Worm (Caenorhabditis elegans): ENCODE measurements around the gene C35C5.9.
A peak's percentile ranks its signal among the peaks of the same experiment; 100 is the strongest.

Gene C35C5.9

DNA sequence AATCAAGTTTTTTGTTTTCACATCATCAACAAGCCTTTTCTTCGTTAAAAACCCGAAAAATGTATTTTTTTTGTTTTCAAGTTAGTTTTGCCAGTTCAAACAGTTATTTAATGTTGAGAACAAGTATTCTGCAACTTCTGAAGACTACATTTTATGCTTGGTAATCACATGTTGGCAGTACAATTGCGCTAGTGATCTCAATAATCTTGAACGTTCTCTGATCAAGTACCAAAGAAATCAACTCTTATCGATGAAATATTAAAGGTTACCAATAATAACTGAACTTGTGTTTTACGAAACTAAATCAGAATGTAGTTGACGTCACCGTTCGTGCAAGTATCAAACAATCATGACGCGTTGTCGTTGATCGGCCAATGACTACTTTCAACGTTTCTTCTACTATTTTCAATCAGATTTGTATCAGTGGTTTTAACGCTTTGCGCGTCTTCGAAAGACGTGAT is 2.8 kb upstream of the C35C5.9 start, which contains the start of gene C35C5.8:
Gene C35C5.8, plus strand, starts transcription at position 51 of the 461 bp plus-strand sequence.
- TF ChIP-seq zip-5 (tag; optimal IDR thresholded peaks at IDR 0.05) (no peak), pha-2 (tag; optimal IDR thresholded peaks at IDR 0.05) (no peak)

DNA sequence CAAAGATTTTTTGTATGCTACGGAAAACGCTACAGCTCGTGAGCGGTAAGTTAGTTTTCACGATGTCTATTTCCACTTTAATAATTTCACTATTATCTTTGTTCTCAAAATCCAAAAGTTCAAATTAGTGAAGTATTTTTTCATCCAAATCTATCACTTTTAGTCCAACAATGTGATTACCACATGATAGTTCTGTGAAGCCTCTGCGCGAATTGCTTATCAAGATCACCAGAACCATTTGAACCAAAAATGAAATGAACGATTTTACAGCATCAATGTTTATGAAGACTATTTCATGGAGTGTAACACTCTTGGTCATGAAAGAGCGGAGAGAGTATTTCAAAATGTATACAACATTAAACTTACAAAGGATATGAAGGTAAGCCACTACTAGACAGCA is 1.9 kb upstream of the C35C5.9 start:
- no peak for TF ChIP-seq sdc-2 (tag; optimal IDR thresholded peaks at IDR 0.05)
- no peak for TF ChIP-seq elt-4 (tag; optimal IDR thresholded peaks at IDR 0.05)
- no peak for TF ChIP-seq ceh-14 (tag; optimal IDR thresholded peaks at IDR 0.05)
- no peak for TF ChIP-seq pag-3 (tag; optimal IDR thresholded peaks at IDR 0.05; ENCODE audit: borderline replicate concordance)
- no peak for TF ChIP-seq dmd-4 (tag; optimal IDR thresholded peaks at IDR 0.05; ENCODE audit: borderline replicate concordance)
- TF ChIP-seq ttx-3 (tag; optimal IDR thresholded peaks at IDR 0.05), result no peak
- no peak for TF ChIP-seq tbx-7 (tag; optimal IDR thresholded peaks at IDR 0.05)
- no peak for TF ChIP-seq sox-4 (tag; optimal IDR thresholded peaks at IDR 0.05)
- no peak for TF ChIP-seq K02D7.2 (tag; optimal IDR thresholded peaks at IDR 0.05)
- TF ChIP-seq ceh-48 (tag; optimal IDR thresholded peaks at IDR 0.05), result no peak
- TF ChIP-seq ceh-30 (tag; optimal IDR thresholded peaks at IDR 0.05), result no peak
- no peak for TF ChIP-seq dve-1 (tag; optimal IDR thresholded peaks at IDR 0.05)
- TF ChIP-seq hlh-6 (tag; optimal IDR thresholded peaks at IDR 0.05), result no peak
- TF ChIP-seq ceh-19 (GFP tag; optimal IDR thresholded peaks at IDR 0.05), result no peak
- no peak for TF ChIP-seq elt-2 (tag; optimal IDR thresholded peaks at IDR 0.05)
- TF ChIP-seq pat-9 (tag; optimal IDR thresholded peaks at IDR 0.05), result no peak
- TF ChIP-seq ets-4 (tag; optimal IDR thresholded peaks at IDR 0.05), result no peak

DNA sequence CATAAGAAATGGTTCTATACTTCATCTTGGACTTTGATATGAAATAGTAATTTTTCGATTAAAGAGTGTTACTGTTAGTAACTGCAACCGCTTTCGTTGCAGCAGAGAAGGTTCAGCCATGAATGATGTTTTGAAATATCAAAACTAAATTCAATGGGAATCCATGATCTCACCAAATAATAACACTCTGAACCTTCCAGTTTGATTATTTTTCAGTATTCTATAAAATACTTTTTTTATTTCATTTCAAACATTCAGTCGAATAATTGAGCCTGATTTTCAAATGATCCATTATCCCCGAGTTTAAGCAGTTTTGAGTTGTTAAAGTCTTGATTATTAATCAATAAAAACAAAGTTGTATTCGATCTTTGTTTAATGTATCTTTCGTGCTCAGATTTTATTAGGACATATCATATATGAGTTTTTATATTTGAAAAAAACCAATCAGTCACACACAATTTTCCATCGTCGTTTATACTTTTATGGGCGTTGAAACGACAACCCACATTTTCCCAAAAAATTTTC is 934 bp downstream of the C35C5.9 start, which contains the start of gene gcp-2.2:
Gene gcp-2.2, plus strand, starts transcription at position 475 of the 525 bp plus-strand sequence.
- TF ChIP-seq tbx-2 (tag; optimal IDR thresholded peaks at IDR 0.05) (no peak), hlh-13 (GFP tag; optimal IDR thresholded peaks at IDR 0.05) (no peak), sdc-2 (tag; optimal IDR thresholded peaks at IDR 0.05) (no peak)

DNA sequence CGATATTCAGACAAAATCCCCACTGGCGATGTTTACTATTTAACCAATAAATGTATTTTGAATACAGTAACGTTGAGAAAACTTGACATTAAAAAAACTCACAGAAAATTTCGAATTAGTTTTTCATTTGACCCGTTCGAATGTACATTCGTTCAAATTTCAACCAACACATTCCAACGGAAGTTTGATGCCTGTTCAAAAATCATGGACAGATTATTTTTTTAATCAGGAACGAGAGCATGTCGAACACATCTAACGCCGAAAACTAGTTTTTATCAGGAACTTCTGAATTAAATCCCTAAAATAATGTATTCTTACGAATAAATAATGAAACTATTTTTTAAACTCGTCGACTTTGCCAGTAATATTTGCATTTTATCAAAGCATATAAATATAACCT is 5.3 kb downstream of the C35C5.9 start:
- TF ChIP-seq pros-1 (tag; optimal IDR thresholded peaks at IDR 0.05) (no peak), ceh-22 (tag; optimal IDR thresholded peaks at IDR 0.05) (no peak), zip-5 (tag; optimal IDR thresholded peaks at IDR 0.05) (no peak), gmeb-2 (tag; optimal IDR thresholded peaks at IDR 0.05) (no peak), tbx-2 (tag; optimal IDR thresholded peaks at IDR 0.05) (no peak), unc-86 (tag; optimal IDR thresholded peaks at IDR 0.05) (no peak), T23F11.4 (GFP tag; optimal IDR thresholded peaks at IDR 0.05) (no peak), C38D4.7 (GFP tag; optimal IDR thresholded peaks at IDR 0.05) (no peak), ceh-6 (GFP tag; optimal IDR thresholded peaks at IDR 0.05) (no peak)

DNA sequence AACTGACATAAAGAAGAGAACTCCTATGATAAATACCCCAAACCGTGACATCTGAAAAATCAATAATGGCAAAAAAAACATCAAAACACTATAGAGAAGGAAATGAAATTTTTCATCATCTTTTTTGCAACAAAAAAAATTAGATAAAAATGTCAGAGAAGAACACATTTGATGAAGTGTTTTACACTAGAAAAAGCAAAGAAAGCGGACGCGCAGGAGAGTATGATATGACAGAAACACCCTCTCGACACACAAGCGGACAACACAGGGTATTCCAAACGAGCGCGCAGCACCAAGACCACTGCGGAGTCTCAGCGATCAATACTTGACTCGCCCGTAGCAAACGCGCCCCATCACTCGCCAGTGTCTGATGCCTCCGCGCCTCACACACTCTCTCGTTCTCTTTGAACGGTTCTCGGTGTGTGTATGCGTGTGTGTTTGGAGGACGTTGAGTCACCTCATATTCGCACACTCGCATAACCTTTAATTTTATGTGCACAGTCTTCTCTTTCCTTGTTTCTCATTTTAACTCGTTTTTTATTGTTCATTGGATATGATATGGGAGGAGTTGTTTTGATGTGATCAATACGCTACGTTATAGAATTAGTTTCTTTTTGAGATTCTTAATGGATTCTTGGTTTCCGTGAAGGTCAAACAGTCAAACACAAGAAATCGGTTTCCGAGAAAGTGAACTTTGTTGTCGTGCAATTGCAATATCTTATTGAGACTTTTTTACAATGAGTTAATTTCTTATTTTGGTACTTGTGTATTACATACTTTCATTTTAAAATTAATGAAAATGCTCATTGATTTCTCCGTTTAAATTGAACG is 10.3 kb downstream of the C35C5.9 start, which contains the start of gene selt-1.1:
Gene selt-1.1, minus strand, starts transcription at position 51 of the 831 bp plus-strand sequence.
- TF ChIP-seq ceh-34 (tag; optimal IDR thresholded peaks at IDR 0.05) (peak; percentile 49), hlh-6 (tag; optimal IDR thresholded peaks at IDR 0.05) (no peak), ceh-18 (tag; optimal IDR thresholded peaks at IDR 0.05) (peak; percentile 13), lin-11 (tag; optimal IDR thresholded peaks at IDR 0.05) (no peak), tbx-2 (tag; optimal IDR thresholded peaks at IDR 0.05) (peak; percentile 67), unc-55 (GFP tag; optimal IDR thresholded peaks at IDR 0.05) (peak; percentile 45), ztf-16 (tag; optimal IDR thresholded peaks at IDR 0.05) (no peak), unc-42 (tag; optimal IDR thresholded peaks at IDR 0.05) (no peak), ref-2 (tag; optimal IDR thresholded peaks at IDR 0.05) (peak; percentile 64), madf-2 (tag; optimal IDR thresholded peaks at IDR 0.05) (peak; percentile 13), nfya-1 (tag; optimal IDR thresholded peaks at IDR 0.05) (peak; percentile 57), ceh-22 (tag; optimal IDR thresholded peaks at IDR 0.05) (peak; percentile 54), sox-2 (GFP tag; IDR thresholded peaks at IDR 0.05) (no peak), ceh-31 (tag; optimal IDR thresholded peaks at IDR 0.05) (peak; percentile 85), pros-1 (tag; optimal IDR thresholded peaks at IDR 0.05) (no peak), elt-2 (tag; optimal IDR thresholded peaks at IDR 0.05) (peak; percentile 51), T23F11.4 (GFP tag; optimal IDR thresholded peaks at IDR 0.05) (no peak), fkh-6 (tag; optimal IDR thresholded peaks at IDR 0.05) (no peak), fax-1 (tag; optimal IDR thresholded peaks at IDR 0.05) (peak; percentile 32), hlh-30 (tag; optimal IDR thresholded peaks at IDR 0.05; ENCODE audit: insufficient read depth) (peak; percentile 24), rnt-1 (tag; optimal IDR thresholded peaks at IDR 0.05) (peak; percentile 43), ceh-48 (tag; optimal IDR thresholded peaks at IDR 0.05) (peak; percentile 83)

Data from whole organism, late embryonic.